Worm (Caenorhabditis elegans) whole organism, mixed stage, embryonic: ENCODE data around the gene cpr-1.

Experiments
- sem-2 ChIP-seq: fragments of 200-800 bp; sonication (Bioruptor generic); optimal IDR thresholded peaks from 2 replicates; lab custom pipeline; 2018; ENCODE audit warnings: mild to moderate bottlenecking, missing genetic modification characterization, missing compliant biosample characterization
- snpc-4 ChIP-seq: fragments of 150-350 bp; optimal IDR thresholded peaks from 2 replicates; lab custom pipeline; 2014; ENCODE audit warnings: missing biosample characterization, missing genetic modification characterization
- unc-39 ChIP-seq: fragments of 150-350 bp; optimal IDR thresholded peaks from 2 replicates; lab custom pipeline; 2014; ENCODE audit warnings: missing biosample characterization, missing genetic modification characterization
- ztf-11 ChIP-seq: fragments of 150-350 bp; optimal IDR thresholded peaks from 2 replicates; lab custom pipeline; 2014; ENCODE audit warnings: missing biosample characterization, missing genetic modification characterization

DNA sequence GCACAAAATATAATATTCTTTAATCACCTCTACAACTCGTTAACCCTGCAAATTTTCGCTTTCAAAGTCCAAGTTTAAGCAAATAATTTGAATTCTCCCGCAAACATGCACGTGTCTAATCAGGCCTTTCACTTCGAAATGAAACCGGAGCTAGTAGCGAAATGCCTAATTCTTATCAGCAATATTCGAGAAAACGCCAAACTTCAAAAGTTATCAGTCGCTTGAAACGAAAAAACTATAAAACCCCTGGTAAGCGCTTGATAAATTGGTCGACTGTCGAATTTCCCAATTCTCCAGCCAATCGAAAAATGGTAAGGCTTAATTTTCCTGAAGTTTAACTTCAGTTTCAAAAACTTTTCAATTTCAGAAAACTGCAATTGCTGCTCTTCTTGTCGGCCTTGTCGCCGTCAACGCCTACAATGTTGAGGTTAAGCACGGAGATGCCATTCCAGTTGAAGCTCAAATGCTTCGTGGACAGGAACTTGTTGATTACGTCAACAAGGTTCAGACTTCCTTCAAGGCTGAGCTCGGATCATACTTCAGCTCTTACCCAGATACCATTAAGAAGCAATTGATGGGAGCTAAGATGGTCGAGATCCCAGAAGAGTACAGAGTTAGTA, 27.6 kb downstream of the cpr-1 start, which contains the start of gene cpr-9:
- TF ChIP-seq sem-2 (no peak), snpc-4 (no peak), ztf-11 (tag; lab: Kevin White, UChicago) (no peak), unc-39 (tag; lab: Kevin White, UChicago) (no peak)
